Fruit fly (Drosophila melanogaster) whole organism, embryonic: ENCODE data around the gene alphaCOP.

Experiments
- Abd-B ChIP-seq: fragments of 200-800 bp; sonication (Bioruptor generic); optimal IDR thresholded peaks from 2 replicates; lab custom pipeline; 2018; ENCODE audit warnings: missing biosample characterization, mild to moderate bottlenecking, missing genetic modification characterization, moderate library complexity
- Antp ChIP-seq: fragments of 200-800 bp; sonication (Bioruptor generic); optimal IDR thresholded peaks from 3 replicates; lab custom pipeline; 2016; ENCODE audit warnings: missing biosample characterization, missing genetic modification characterization
- Bgb ChIP-seq: fragments of 200-800 bp; sonication (Bioruptor generic); IDR thresholded peaks from 2 replicates; pipeline ENCODE4 v1.3.6; 2022; ENCODE audit warnings: missing biosample characterization, missing genetic modification characterization; ENCODE audit not compliant: partially characterized antibody
- BtbVII ChIP-seq: fragments of 200-800 bp; sonication (Bioruptor generic); optimal IDR thresholded peaks from 3 replicates; lab custom pipeline; 2017; ENCODE audit warnings: missing biosample characterization, mild to moderate bottlenecking, missing genetic modification characterization
- CG10431 ChIP-seq: fragments of 200-800 bp; sonication (Bioruptor generic); optimal IDR thresholded peaks from 3 replicates; lab custom pipeline; 2018; ENCODE audit warnings: missing biosample characterization, mild to moderate bottlenecking, missing genetic modification characterization
- CG11247 ChIP-seq: fragments of 200-800 bp; sonication (Bioruptor generic); IDR thresholded peaks from 2 replicates; pipeline ENCODE4 v1.3.6; 2022; ENCODE audit warnings: missing biosample characterization, missing genetic modification characterization
- CG11695 ChIP-seq: fragments of 200-800 bp; sonication (Bioruptor generic); IDR thresholded peaks from 3 replicates; pipeline ENCODE4 v1.3.6; 2022; ENCODE audit warnings: missing biosample characterization, missing genetic modification characterization
- CG11696 ChIP-seq: fragments of 200-800 bp; sonication (Bioruptor generic); IDR thresholded peaks from 2 replicates; pipeline ENCODE4 v1.3.6; 2022; ENCODE audit warnings: missing biosample characterization, missing genetic modification characterization
- CG12104 ChIP-seq: fragments of 200-800 bp; sonication (Bioruptor generic); optimal IDR thresholded peaks from 3 replicates; lab custom pipeline; 2016; ENCODE audit warnings: missing biosample characterization, missing genetic modification characterization
- CG12219 ChIP-seq: fragments of 200-800 bp; sonication (Bioruptor generic); optimal IDR thresholded peaks from 3 replicates; lab custom pipeline; 2018; ENCODE audit warnings: missing biosample characterization, mild to moderate bottlenecking, missing genetic modification characterization
- CG13424 ChIP-seq: fragments of 200-800 bp; sonication (Bioruptor generic); optimal IDR thresholded peaks from 2 replicates; lab custom pipeline; 2019; ENCODE audit warnings: missing biosample characterization, mild to moderate bottlenecking, missing genetic modification characterization, moderate library complexity
- CG14014 ChIP-seq: fragments of 200-800 bp; sonication (Bioruptor generic); IDR thresholded peaks from 2 replicates; pipeline ENCODE4 v1.3.6; 2022; ENCODE audit warnings: missing biosample characterization, missing genetic modification characterization
- CG14710 ChIP-seq: fragments of 200-800 bp; sonication (Bioruptor generic); optimal IDR thresholded peaks from 3 replicates; lab custom pipeline; 2019; ENCODE audit warnings: missing biosample characterization, mild to moderate bottlenecking, missing genetic modification characterization, moderate library complexity
- CG14860 ChIP-seq: fragments of 200-800 bp; sonication (Bioruptor generic); IDR thresholded peaks from 3 replicates; pipeline ENCODE4 v1.3.6; 2022; ENCODE audit warnings: missing biosample characterization, missing genetic modification characterization; ENCODE audit not compliant: partially characterized antibody
- CG2712 ChIP-seq: fragments of 200-800 bp; optimal IDR thresholded peaks from 3 replicates; lab custom pipeline; 2019; ENCODE audit warnings: missing biosample characterization, mild to moderate bottlenecking, missing genetic modification characterization, moderate library complexity
- CG31365 ChIP-seq: fragments of 200-800 bp; sonication (Bioruptor generic); optimal IDR thresholded peaks from 2 replicates; lab custom pipeline; 2018; ENCODE audit warnings: missing biosample characterization, mild to moderate bottlenecking, missing genetic modification characterization
- CG33557 ChIP-seq: fragments of 200-800 bp; sonication (Bioruptor generic); optimal IDR thresholded peaks from 2 replicates; lab custom pipeline; 2019; ENCODE audit warnings: missing biosample characterization, mild to moderate bottlenecking, missing genetic modification characterization, moderate library complexity
- CG3995 ChIP-seq: fragments of 200-800 bp; sonication (Bioruptor generic); optimal IDR thresholded peaks from 3 replicates; lab custom pipeline; 2016; ENCODE audit warnings: missing biosample characterization, missing genetic modification characterization
- CG4617 ChIP-seq: fragments of 200-800 bp; sonication (Bioruptor generic); optimal IDR thresholded peaks from 3 replicates; lab custom pipeline; 2016; ENCODE audit warnings: missing biosample characterization, missing genetic modification characterization, borderline replicate concordance
- CG4820 ChIP-seq: fragments of 200-800 bp; sonication (Bioruptor generic); optimal IDR thresholded peaks from 3 replicates; lab custom pipeline; 2016; ENCODE audit warnings: missing biosample characterization, missing genetic modification characterization
- CG6175 ChIP-seq: fragments of 200-800 bp; sonication (Bioruptor generic); IDR thresholded peaks from 3 replicates; pipeline ENCODE4 v1.3.6; 2022; ENCODE audit warnings: missing biosample characterization, missing genetic modification characterization
- CG6765 ChIP-seq: fragments of 200-800 bp; sonication (Bioruptor generic); optimal IDR thresholded peaks from 3 replicates; lab custom pipeline; 2017; ENCODE audit warnings: missing biosample characterization, mild to moderate bottlenecking, missing genetic modification characterization
- CG7271 ChIP-seq: fragments of 200-800 bp; sonication (Bioruptor generic); optimal IDR thresholded peaks from 2 replicates; lab custom pipeline; 2018; ENCODE audit warnings: missing biosample characterization, mild to moderate bottlenecking, missing genetic modification characterization, moderate library complexity
- CG7928 ChIP-seq: fragments of 200-800 bp; sonication (Bioruptor generic); optimal IDR thresholded peaks from 2 replicates; lab custom pipeline; 2017; ENCODE audit warnings: missing biosample characterization, mild to moderate bottlenecking, missing genetic modification characterization
- D19B ChIP-seq: fragments of 200-800 bp; sonication (Bioruptor generic); optimal IDR thresholded peaks from 2 replicates; lab custom pipeline; 2017; ENCODE audit warnings: missing biosample characterization, mild to moderate bottlenecking, missing genetic modification characterization
- HHEX ChIP-seq: fragments of 200-800 bp; sonication (Bioruptor generic); optimal IDR thresholded peaks from 3 replicates; lab custom pipeline; 2017; ENCODE audit warnings: missing biosample characterization, mild to moderate bottlenecking, missing genetic modification characterization, missing genetic modification reagents
- HLH54F ChIP-seq: fragments of 200-800 bp; sonication (Bioruptor generic); optimal IDR thresholded peaks from 3 replicates; lab custom pipeline; 2016; ENCODE audit warnings: missing biosample characterization, missing genetic modification characterization
- NFAT ChIP-seq: fragments of 200-800 bp; sonication (Bioruptor generic); IDR thresholded peaks from 2 replicates; pipeline ENCODE4 v1.3.6; 2022; ENCODE audit warnings: missing biosample characterization, missing genetic modification characterization
- NK7.1 ChIP-seq: fragments of 200-800 bp; sonication (Bioruptor generic); optimal IDR thresholded peaks from 3 replicates; lab custom pipeline; 2016; ENCODE audit warnings: missing biosample characterization, missing genetic modification characterization
- Ssrp ChIP-seq: fragments of 200-800 bp; sonication (Bioruptor generic); optimal IDR thresholded peaks from 2 replicates; lab custom pipeline; 2018; ENCODE audit warnings: missing biosample characterization, mild to moderate bottlenecking, missing genetic modification characterization, moderate library complexity
- TFAM ChIP-seq: fragments of 200-800 bp; sonication (Bioruptor generic); optimal IDR thresholded peaks from 2 replicates; lab custom pipeline; 2017; ENCODE audit warnings: missing biosample characterization, missing genetic modification characterization, inconsistent platforms
- ase ChIP-seq: fragments of 200-800 bp; sonication (Bioruptor generic); IDR thresholded peaks from 3 replicates; pipeline ENCODE4 v1.3.6; 2022; ENCODE audit warnings: missing biosample characterization, missing genetic modification characterization
- bowl ChIP-seq: fragments of 200-800 bp; sonication (Bioruptor generic); IDR thresholded peaks from 2 replicates; pipeline ENCODE4 v1.3.6; 2022; ENCODE audit warnings: missing biosample characterization, missing genetic modification characterization
- bsh ChIP-seq, 2 experiments: fragments of 200-800 bp; sonication (Bioruptor generic); optimal IDR thresholded peaks; 2 replicates each; lab custom pipeline; 2017 to 2018; ENCODE audit warnings: mild to moderate bottlenecking in 2 of 2, missing biosample characterization in 2 of 2, missing genetic modification characterization in 2 of 2, moderate library complexity in 1 of 2
- cg ChIP-seq: fragments of 200-800 bp; sonication (Bioruptor generic); optimal IDR thresholded peaks from 3 replicates; lab custom pipeline; 2019; ENCODE audit warnings: missing biosample characterization, mild to moderate bottlenecking, missing genetic modification characterization, moderate library complexity
- cwo ChIP-seq: fragments of 200-800 bp; sonication (Bioruptor generic); optimal IDR thresholded peaks from 3 replicates; lab custom pipeline; 2017; ENCODE audit warnings: missing biosample characterization, missing genetic modification characterization, mild to moderate bottlenecking, moderate library complexity, missing genetic modification reagents
- dm ChIP-seq: fragments of 200-800 bp; sonication (Bioruptor generic); optimal IDR thresholded peaks from 3 replicates; lab custom pipeline; 2016; ENCODE audit warnings: missing biosample characterization, missing genetic modification characterization
- gcm ChIP-seq: fragments of 200-800 bp; sonication (Bioruptor generic); optimal IDR thresholded peaks from 2 replicates; lab custom pipeline; 2019; ENCODE audit warnings: missing biosample characterization, mild to moderate bottlenecking, missing genetic modification characterization, moderate library complexity
- hbn ChIP-seq: fragments of 200-800 bp; sonication (Bioruptor generic); IDR thresholded peaks from 2 replicates; pipeline ENCODE4 v1.3.6; 2022; ENCODE audit warnings: missing biosample characterization, missing genetic modification characterization; ENCODE audit not compliant: partially characterized antibody
- hth ChIP-seq: fragments of >200 bp; optimal IDR thresholded peaks from 2 replicates; lab custom pipeline; 2017; ENCODE audit warnings: inconsistent platforms
- jumu ChIP-seq: fragments of 200-800 bp; sonication (Bioruptor generic); optimal IDR thresholded peaks from 3 replicates; lab custom pipeline; 2016; ENCODE audit warnings: missing biosample characterization, missing genetic modification characterization
- lola ChIP-seq, 3 experiments: fragments of >200 bp in 2 of 3; fragments of 200-800 bp in 1 of 3; sonication (Bioruptor generic) in 1 of 3; optimal IDR thresholded peaks; 2 replicates each; lab custom pipeline; 2017 to 2019; ENCODE audit warnings: missing biosample characterization in 3 of 3, missing genetic modification characterization in 3 of 3, mild to moderate bottlenecking in 1 of 3, moderate library complexity in 1 of 3
- onecut ChIP-seq: fragments of 200-800 bp; sonication (Bioruptor generic); IDR thresholded peaks from 2 replicates; pipeline ENCODE4 v1.3.6; 2022; ENCODE audit warnings: missing biosample characterization, missing genetic modification characterization
- phol ChIP-seq: fragments of 200-800 bp; sonication (Bioruptor generic); optimal IDR thresholded peaks from 3 replicates; lab custom pipeline; 2018; ENCODE audit warnings: missing biosample characterization, mild to moderate bottlenecking, missing genetic modification characterization, moderate library complexity
- sd ChIP-seq: fragments of 200-800 bp; sonication (Bioruptor generic); optimal IDR thresholded peaks from 3 replicates; lab custom pipeline; 2018; ENCODE audit warnings: missing biosample characterization, mild to moderate bottlenecking, missing genetic modification characterization, moderate library complexity
- trh ChIP-seq: fragments of 200-800 bp; sonication (Bioruptor generic); optimal IDR thresholded peaks from 2 replicates; lab custom pipeline; 2016; ENCODE audit warnings: missing biosample characterization, missing genetic modification characterization
- zen ChIP-seq: fragments of 200-800 bp; sonication (Bioruptor generic); optimal IDR thresholded peaks from 3 replicates; lab custom pipeline; 2018; ENCODE audit warnings: missing biosample characterization, mild to moderate bottlenecking, missing genetic modification characterization, moderate library complexity

Gene alphaCOP

dm6 chr3L:1648690-1649355, 3.8 kb upstream of the alphaCOP start, which contains the start of gene CG13920 (continued):
- TF ChIP-seq CG11696 (no peak), CG10431 (GFP tag; lab: Kevin White, UChicago) (no peak), CG11695 (GFP tag; lab: Robert Waterston, UW) (no peak), sd (tag; lab: Kevin White, UChicago) (peak; percentile 49), BtbVII (GFP tag; lab: Kevin White, UChicago) (no peak), jumu (GFP tag; lab: Kevin White, UChicago) (no peak), gcm (GFP tag; lab: Kevin White, UChicago) (no peak), ase (GFP tag; lab: Robert Waterston, UW) (no peak), D19B (GFP tag; lab: Kevin White, UChicago) (no peak), bsh (GFP tag; optimal IDR thresholded peaks at IDR 0.05; lab: Kevin White, UChicago) (no peak), lola (GFP tag; optimal IDR thresholded peaks at IDR 0.05; lab: Kevin White, UChicago) (no peak), Antp (no peak)

- TF ChIP-seq HHEX (GFP tag; lab: Kevin White, UChicago) (no peak), hbn (GFP tag; lab: Robert Waterston, UW) (no peak), jumu (GFP tag; lab: Kevin White, UChicago) (peak; percentile 39), cwo (GFP tag; lab: Kevin White, UChicago) (no peak), Ssrp (no peak), CG12104 (GFP tag; lab: Kevin White, UChicago) (peak; percentile 18), onecut (GFP tag; lab: Robert Waterston, UW) (no peak), CG33557 (GFP tag; lab: Kevin White, UChicago) (no peak), HLH54F (GFP tag; lab: Kevin White, UChicago) (peak; percentile 55), CG31365 (tag; lab: Kevin White, UChicago) (no peak), CG6765 (GFP tag; lab: Kevin White, UChicago) (no peak), CG4617 (GFP tag; lab: Kevin White, UChicago) (peak; percentile 62), NFAT (GFP tag; lab: Robert Waterston, UW) (peak; percentile 40; the same call in 1 of the 2 replicates), CG4820 (GFP tag; lab: Kevin White, UChicago) (no peak), CG3995 (GFP tag; lab: Kevin White, UChicago) (peak; percentile 5), CG14710 (tag; lab: Kevin White, UChicago) (peak; percentile 71), CG7928 (GFP tag; lab: Kevin White, UChicago) (no peak), dm (GFP tag; lab: Kevin White, UChicago) (peak; percentile 39), Bgb (GFP tag; lab: Robert Waterston, UW) (peak; percentile 61), TFAM (GFP tag; lab: Kevin White, UChicago) (no peak), CG14860 (no peak), zen (tag; lab: Kevin White, UChicago) (no peak), trh (GFP tag; lab: Kevin White, UChicago) (no peak), bowl (GFP tag; lab: Robert Waterston, UW) (no peak), NK7.1 (GFP tag; lab: Kevin White, UChicago) (peak; percentile 28), hth (lab: Kevin White, UChicago) (no peak), CG14014 (GFP tag; lab: Robert Waterston, UW) (no peak), cg (GFP tag; lab: Kevin White, UChicago) (no peak), CG13424 (tag; lab: Kevin White, UChicago) (no peak), CG7271 (no peak), Abd-B (no peak), CG12219 (GFP tag; lab: Kevin White, UChicago) (no peak), CG2712 (tag; lab: Kevin White, UChicago) (peak; percentile 24), CG6175 (GFP tag; lab: Robert Waterston, UW) (no peak), CG11247 (GFP tag; lab: Robert Waterston, UW) (no peak), phol (peak; percentile 37)
These were observed 2.4 kb upstream of the alphaCOP start, which contains the start of the genes CG17249 and Bro for dm6 chr3L:1647276-1647919. TSS of gene CG17249 (minus strand) at chr3L:1647464. TSS of gene Bro (plus strand) at chr3L:1647869.
